Worm (Caenorhabditis elegans): ENCODE measurements around the gene F55G7.5.

The F55G7.5 gene

ce11 chrX:11948184-11948894 is 9.6 kb upstream of the F55G7.5 start, which contains the start of gene lsd-1:
TSS of gene lsd-1 (plus strand) at chrX:11948844.
- TF ChIP-seq ceh-83 (GFP tag; optimal IDR thresholded peaks at IDR 0.05), result no peak
- TF ChIP-seq pha-4 (tag; optimal IDR thresholded peaks at IDR 0.05), result peak; percentile 1
- TF ChIP-seq hlh-1 (tag; optimal IDR thresholded peaks at IDR 0.05), result no peak
- peak; percentile 29 for TF ChIP-seq mep-1 (tag; optimal IDR thresholded peaks at IDR 0.05)
- peak; percentile 85 for TF ChIP-seq cnd-1 (tag; optimal IDR thresholded peaks at IDR 0.05)
- peak; percentile 3 for TF ChIP-seq lin-13 (tag; optimal IDR thresholded peaks at IDR 0.05)
- no peak for TF ChIP-seq nhr-76 (tag; optimal IDR thresholded peaks at IDR 0.05)
- TF ChIP-seq nhr-237 (tag; optimal IDR thresholded peaks at IDR 0.05), result no peak
- TF ChIP-seq lin-32 (GFP tag; optimal IDR thresholded peaks at IDR 0.05), result peak; percentile 52
- TF ChIP-seq elt-3 (tag; optimal IDR thresholded peaks at IDR 0.05), result no peak
- peak; percentile 32 for TF ChIP-seq ceh-39 (tag; optimal IDR thresholded peaks at IDR 0.05)

ce11 chrX:11946788-11947463 is 8.2 kb upstream of the F55G7.5 start, which contains the start of gene nfya-1:
TSS of gene nfya-1 (minus strand) at chrX:11946838.
- no peak for TF ChIP-seq nhr-76 (tag; optimal IDR thresholded peaks at IDR 0.05)
- peak; percentile 62 for TF ChIP-seq hlh-1 (tag; optimal IDR thresholded peaks at IDR 0.05)
- no peak for TF ChIP-seq flh-1 (GFP tag; optimal IDR thresholded peaks at IDR 0.05)
- TF ChIP-seq snpc-4 (tag; optimal IDR thresholded peaks at IDR 0.05), result no peak
- peak; percentile 38 for TF ChIP-seq mep-1 (tag; optimal IDR thresholded peaks at IDR 0.05)
- peak; percentile 28 for TF ChIP-seq pha-4 (tag; optimal IDR thresholded peaks at IDR 0.05)
- peak; percentile 44 for TF ChIP-seq ces-1 (GFP tag; optimal IDR thresholded peaks at IDR 0.05)
- no peak for TF ChIP-seq cnd-1 (tag; optimal IDR thresholded peaks at IDR 0.05)
- peak; percentile 32 for TF ChIP-seq lin-13 (tag; optimal IDR thresholded peaks at IDR 0.05)
- TF ChIP-seq sptf-1 (tag; optimal IDR thresholded peaks at IDR 0.05), result no peak
- TF ChIP-seq ceh-39 (tag; optimal IDR thresholded peaks at IDR 0.05), result peak; percentile 59

- TF ChIP-seq nhr-237 (tag; optimal IDR thresholded peaks at IDR 0.05), result no peak
Observed at ce11 chrX:11941951-11942350, 3.2 kb upstream of the F55G7.5 start, which contains the start of gene F55G7.3. TSS of gene F55G7.3 (minus strand) at chrX:11942051.

- TF ChIP-seq elt-1 (tag; optimal IDR thresholded peaks at IDR 0.05; ENCODE audit: borderline replicate concordance, insufficient read depth) (no peak), nhr-12 (tag; optimal IDR thresholded peaks at IDR 0.05) (peak; percentile 79), hlh-1 (tag; optimal IDR thresholded peaks at IDR 0.05) (peak; percentile 85), ceh-39 (tag; optimal IDR thresholded peaks at IDR 0.05) (peak; percentile 95), sptf-1 (tag; optimal IDR thresholded peaks at IDR 0.05) (peak; percentile 87), pha-4 (tag; optimal IDR thresholded peaks at IDR 0.05) (peak; percentile 92), mls-2 (tag; optimal IDR thresholded peaks at IDR 0.05) (peak; percentile 43), blmp-1 (tag; optimal IDR thresholded peaks at IDR 0.05) (peak; percentile 44), nhr-76 (tag; optimal IDR thresholded peaks at IDR 0.05) (peak; percentile 75), M03D4.4 (tag; optimal IDR thresholded peaks at IDR 0.05) (peak; percentile 53), flh-1 (GFP tag; optimal IDR thresholded peaks at IDR 0.05) (no peak), bed-3 (GFP tag; optimal IDR thresholded peaks at IDR 0.05) (no peak), drap-1 (GFP tag; optimal IDR thresholded peaks at IDR 0.05) (peak; percentile 95), nhr-2 (tag; optimal IDR thresholded peaks at IDR 0.05) (no peak), cnd-1 (tag; optimal IDR thresholded peaks at IDR 0.05) (peak; percentile 86), sem-2 (GFP tag; optimal IDR thresholded peaks at IDR 0.05) (no peak), mab-5 (tag; optimal IDR thresholded peaks at IDR 0.05) (peak; percentile 94), lin-13 (tag; optimal IDR thresholded peaks at IDR 0.05) (peak; percentile 78), nhr-237 (tag; optimal IDR thresholded peaks at IDR 0.05) (peak; percentile 99), ceh-83 (GFP tag; optimal IDR thresholded peaks at IDR 0.05) (peak; percentile 59), ceh-43 (GFP tag; optimal IDR thresholded peaks at IDR 0.05) (peak; percentile 47), tbx-8 (GFP tag; optimal IDR thresholded peaks at IDR 0.05) (peak; percentile 59), ces-1 (GFP tag; optimal IDR thresholded peaks at IDR 0.05) (peak; percentile 97), unc-62 (GFP tag; optimal IDR thresholded peaks at IDR 0.05) (peak; percentile 92), mep-1 (tag; optimal IDR thresholded peaks at IDR 0.05) (peak; percentile 96), ztf-11 (tag; optimal IDR thresholded peaks at IDR 0.05) (peak; percentile 97), nhr-28 (tag; optimal IDR thresholded peaks at IDR 0.05) (peak; percentile 55), snpc-4 (tag; optimal IDR thresholded peaks at IDR 0.05) (no peak), lin-32 (GFP tag; optimal IDR thresholded peaks at IDR 0.05) (peak; percentile 7), elt-3 (tag; optimal IDR thresholded peaks at IDR 0.05) (peak; percentile 88), unc-39 (tag; optimal IDR thresholded peaks at IDR 0.05) (peak; percentile 80), lsy-2 (tag; optimal IDR thresholded peaks at IDR 0.05) (peak; percentile 88), unc-120 (tag; optimal IDR thresholded peaks at IDR 0.05; ENCODE audit: poor library complexity, severe bottlenecking) (peak; percentile 89), ham-2 (GFP tag; optimal IDR thresholded peaks at IDR 0.05) (peak; percentile 28), zip-8 (tag; optimal IDR thresholded peaks at IDR 0.05) (no peak)
Observed at ce11 chrX:11937343-11937935, 1.3 kb downstream of the F55G7.5 start.
